Fruit fly (Drosophila melanogaster) S2 (cell line): ENCODE data around the gene Cpr100A.

Experiments
- CG8478 ChIP-seq: fragments of >200 bp; optimal IDR thresholded peaks from 2 replicates; lab custom pipeline; 2018
- CTCF ChIP-seq, 2 experiments: fragments of >200 bp; optimal IDR thresholded peaks; 2 replicates each; lab custom pipeline; 2018

dm6 chr3R:30886850-30887249 lies 19.5 kb downstream of the Cpr100A start:
- TF ChIP-seq CG8478 (lab: Kevin White, UChicago) (no peak), CTCF (optimal IDR thresholded peaks at IDR 0.05; lab: Kevin White, UChicago) (no peak)
